Worm (Caenorhabditis elegans): Measurements from ENCODE around the gene wee-1.3.

The wee-1.3 gene

ce11 chrII:9741400-9741799 lies 25.1 kb upstream of the wee-1.3 start (continued):
- no peak for TF ChIP-seq F10B5.3 (tag; optimal IDR thresholded peaks at IDR 0.05)
- TF ChIP-seq lin-29 (GFP tag; IDR thresholded peaks at IDR 0.05), result no peak
- TF ChIP-seq hmg-1.1 (GFP tag; IDR thresholded peaks at IDR 0.05), result no peak
- TF ChIP-seq mdt-29 (GFP tag; IDR thresholded peaks at IDR 0.05), result peak; percentile 48; the same call in 1 of the 2 replicates
- TF ChIP-seq ztf-11 (tag; optimal IDR thresholded peaks at IDR 0.05), result no peak
- no peak for TF ChIP-seq madf-5 (GFP tag; IDR thresholded peaks at IDR 0.05)
- no peak for TF ChIP-seq lir-3 (tag; optimal IDR thresholded peaks at IDR 0.05)
- TF ChIP-seq php-3 (GFP tag; IDR thresholded peaks at IDR 0.05), result peak; percentile 89
- TF ChIP-seq tra-1 (GFP tag; IDR thresholded peaks at IDR 0.05), result peak; percentile 62
- TF ChIP-seq pqm-1 (tag; optimal IDR thresholded peaks at IDR 0.05), result no peak
- no peak for TF ChIP-seq zip-2 (tag; optimal IDR thresholded peaks at IDR 0.05)
- no peak for TF ChIP-seq lin-13 (GFP tag; optimal IDR thresholded peaks at IDR 0.05)
- TF ChIP-seq unc-62 (GFP tag; optimal IDR thresholded peaks at IDR 0.05 in 1 of 2), result peak in 1 of 2 experiments; percentile 82
- TF ChIP-seq unc-62 (tag; optimal IDR thresholded peaks at IDR 0.05), result no peak
- TF ChIP-seq nhr-102 (tag; optimal IDR thresholded peaks at IDR 0.05), result no peak
- TF ChIP-seq pha-4 (GFP tag; IDR thresholded peaks at IDR 0.05), result peak; percentile 29; the same call in 1 of the 2 replicates
- TF ChIP-seq pha-4 (tag; optimal IDR thresholded peaks at IDR 0.05), result no peak
- TF ChIP-seq T20F7.1 (GFP tag; optimal IDR thresholded peaks at IDR 0.05), result peak; percentile 8
- peak; percentile 16 for TF ChIP-seq hlh-11 (tag; optimal IDR thresholded peaks at IDR 0.05)
- peak; percentile 42 for TF ChIP-seq aha-1 (tag)
- peak; percentile 78 for TF ChIP-seq dve-1 (tag; optimal IDR thresholded peaks at IDR 0.05; ENCODE audit: insufficient read depth)
- no peak for TF ChIP-seq arid-1 (GFP tag; conservative IDR thresholded peaks at IDR 0.05)
- TF ChIP-seq nhr-111 (GFP tag; optimal IDR thresholded peaks at IDR 0.05), result no peak
- TF ChIP-seq lsy-2 (tag; optimal IDR thresholded peaks at IDR 0.05), result peak in 1 of 2 experiments; percentile 3
- no peak for TF ChIP-seq daf-16 (GFP tag; optimal IDR thresholded peaks at IDR 0.05)
- TF ChIP-seq daf-16 (tag; optimal IDR thresholded peaks at IDR 0.05), result peak; percentile 46

DNA sequence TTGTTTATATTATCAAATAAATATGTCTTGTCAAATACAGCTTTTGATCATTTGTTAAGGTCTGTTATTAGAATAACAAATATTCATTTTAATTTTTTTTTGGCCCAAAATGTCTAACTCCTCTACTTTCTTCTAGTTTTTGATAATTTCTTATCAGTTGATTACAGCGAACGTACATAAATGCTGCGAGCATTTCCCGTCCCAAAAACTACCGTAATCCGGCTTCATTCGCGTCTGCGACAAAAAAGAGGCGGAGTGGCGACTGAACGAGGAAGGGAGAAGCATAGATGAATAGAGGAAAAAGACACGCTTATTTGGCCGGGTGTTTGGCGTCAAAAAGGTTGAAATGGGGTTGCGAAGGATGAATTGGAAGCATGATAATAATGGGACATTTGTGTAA lies 24.3 kb upstream of the wee-1.3 start:
- TF ChIP-seq mdt-29 (GFP tag; IDR thresholded peaks at IDR 0.05) (no peak), lsy-2 (tag; optimal IDR thresholded peaks at IDR 0.05) (peak in 1 of 2 experiments; percentile 81), nhr-77 (tag; optimal IDR thresholded peaks at IDR 0.05) (peak; percentile 39), mdl-1 (tag; optimal IDR thresholded peaks at IDR 0.05) (peak in 1 of 2 experiments; percentile 46), zag-1 (tag; optimal IDR thresholded peaks at IDR 0.05) (no peak), skn-1 (tag; optimal IDR thresholded peaks at IDR 0.05) (no peak), nhr-102 (tag; optimal IDR thresholded peaks at IDR 0.05) (peak; percentile 29), hlh-30 (tag; optimal IDR thresholded peaks at IDR 0.05; ENCODE audit: insufficient read depth) (peak; percentile 14), pqm-1 (tag; optimal IDR thresholded peaks at IDR 0.05) (peak; percentile 90), tra-1 (GFP tag; IDR thresholded peaks at IDR 0.05) (0 out of 2 replicates have a peak, but pooled peaks have one; percentile 48), mxl-3 (GFP tag; optimal IDR thresholded peaks at IDR 0.05) (peak; percentile 22), nhr-10 (tag; optimal IDR thresholded peaks at IDR 0.05) (peak; percentile 52), dmd-6 (GFP tag; IDR thresholded peaks at IDR 0.05) (peak; percentile 73), aha-1 (tag) (peak; percentile 68), dpl-1 (GFP tag; optimal IDR thresholded peaks at IDR 0.05) (no peak), hmg-1.1 (GFP tag; IDR thresholded peaks at IDR 0.05) (0 out of 2 replicates have a peak, but pooled peaks have one; percentile 21), dve-1 (tag; optimal IDR thresholded peaks at IDR 0.05; ENCODE audit: insufficient read depth) (peak; percentile 88), hlh-11 (tag; optimal IDR thresholded peaks at IDR 0.05) (peak; percentile 80), T26A8.4 (GFP tag; IDR thresholded peaks at IDR 0.05) (no peak), ceh-32 (tag; optimal IDR thresholded peaks at IDR 0.05; ENCODE audit: poor library complexity) (no peak), ceh-20 (GFP tag; IDR thresholded peaks at IDR 0.05) (no peak), daf-16 (GFP tag; optimal IDR thresholded peaks at IDR 0.05) (peak in 1 of 2 experiments; percentile 24), daf-16 (tag; optimal IDR thresholded peaks at IDR 0.05) (peak; percentile 87), Y5F2A.4 (GFP tag; optimal IDR thresholded peaks at IDR 0.05) (no peak), ZK337.2 (GFP tag; IDR thresholded peaks at IDR 0.05) (no peak), nhr-28 (tag; optimal IDR thresholded peaks at IDR 0.05) (peak; percentile 60), tag-97 (GFP tag; IDR thresholded peaks at IDR 0.05) (no peak), egl-27 (tag; optimal IDR thresholded peaks at IDR 0.05) (no peak)

Measured in whole organism, L4 larva.